Worm (Caenorhabditis elegans) whole organism, young adult: ENCODE measurements around the gene nhr-227.
A peak's percentile ranks its signal among the peaks of the same experiment; 100 is the strongest.

Source experiments
- B0019.2 ChIP-seq: fragments of 200-800 bp; sonication (Bioruptor generic); conservative IDR thresholded peaks from 2 replicates; pipeline ENCODE4 v1.3.6; 2022; ENCODE audit warnings: missing genetic modification reagents, missing genetic modification characterization, missing compliant biosample characterization
- B0035.1 ChIP-seq: sonication (generic microtip); optimal IDR thresholded peaks from 2 replicates; lab custom pipeline; 2016; ENCODE audit warnings: missing genetic modification characterization, mild to moderate bottlenecking, missing compliant biosample characterization, missing genotype, missing genetic modification reagents
- B0261.1 ChIP-seq: sonication (generic microtip); optimal IDR thresholded peaks from 2 replicates; lab custom pipeline; 2016; ENCODE audit warnings: mild to moderate bottlenecking, missing genetic modification characterization, moderate library complexity, missing compliant biosample characterization
- F22D6.2 ChIP-seq: sonication (generic microtip); optimal IDR thresholded peaks from 2 replicates; lab custom pipeline; 2016; ENCODE audit warnings: mild to moderate bottlenecking, missing genetic modification characterization, missing compliant biosample characterization
- F57A8.1 ChIP-seq: fragments of 200-800 bp; sonication (Bioruptor generic); optimal IDR thresholded peaks from 2 replicates; lab custom pipeline; 2018; ENCODE audit warnings: mild to moderate bottlenecking, missing genetic modification characterization, moderate library complexity, missing compliant biosample characterization
- F57C9.4 ChIP-seq: sonication (generic microtip); optimal IDR thresholded peaks from 2 replicates; lab custom pipeline; 2017; ENCODE audit warnings: mild to moderate bottlenecking, missing genetic modification characterization, missing compliant biosample characterization
- K12H6.12 ChIP-seq: fragments of 200-800 bp; sonication (Bioruptor generic); optimal IDR thresholded peaks from 2 replicates; lab custom pipeline; 2018; ENCODE audit warnings: mild to moderate bottlenecking, missing genetic modification characterization, missing compliant biosample characterization
- T07F8.4 ChIP-seq: sonication (generic microtip); optimal IDR thresholded peaks from 2 replicates; lab custom pipeline; 2016; ENCODE audit warnings: mild to moderate bottlenecking, missing genetic modification characterization, moderate library complexity, missing compliant biosample characterization
- Y56A3A.18 ChIP-seq: fragments of 200-800 bp; sonication (Bioruptor generic); IDR thresholded peaks from 2 replicates; pipeline ENCODE4 v1.3.6; 2022; ENCODE audit warnings: missing genetic modification reagents, missing genetic modification characterization, missing compliant biosample characterization
- Y67H2A.10 ChIP-seq: fragments of 200-800 bp; sonication (Bioruptor generic); conservative IDR thresholded peaks from 2 replicates; pipeline ENCODE4 v1.3.6; 2022; ENCODE audit warnings: missing genetic modification reagents, missing genetic modification characterization, missing compliant biosample characterization
- Y79H2A.3 ChIP-seq: fragments of 200-800 bp; sonication (Bioruptor generic); conservative IDR thresholded peaks from 2 replicates; pipeline ENCODE4 v1.3.6; 2022; ENCODE audit warnings: missing genetic modification reagents, missing genetic modification characterization, missing compliant biosample characterization
- Y95B8A.8 ChIP-seq: fragments of 200-800 bp; sonication (Bioruptor generic); IDR thresholded peaks from 2 replicates; pipeline ENCODE4 v1.3.6; 2022; ENCODE audit warnings: missing genetic modification reagents, missing genetic modification characterization, missing compliant biosample characterization
- ZK185.1 ChIP-seq: sonication (generic microtip); optimal IDR thresholded peaks from 2 replicates; lab custom pipeline; 2016; ENCODE audit warnings: mild to moderate bottlenecking, missing genetic modification characterization, missing compliant biosample characterization; ENCODE audit not compliant: poor library complexity, severe bottlenecking
- bed-2 ChIP-seq: fragments of 200-800 bp; sonication (Bioruptor generic); IDR thresholded peaks from 2 replicates; pipeline ENCODE4 v1.3.6; 2022; ENCODE audit warnings: missing genetic modification reagents, missing genetic modification characterization, missing compliant biosample characterization
- cebp-2 ChIP-seq: fragments of 200-800 bp; sonication (Bioruptor generic); IDR thresholded peaks from 2 replicates; pipeline ENCODE4 v1.3.6; 2022; ENCODE audit warnings: missing genetic modification characterization, missing compliant biosample characterization
- ceh-100 ChIP-seq: fragments of 200-800 bp; sonication (Bioruptor generic); IDR thresholded peaks from 2 replicates; pipeline ENCODE4 v1.3.6; 2022; ENCODE audit warnings: missing genetic modification reagents, missing genetic modification characterization, missing compliant biosample characterization
- ceh-58 ChIP-seq: fragments of 200-800 bp; sonication (Bioruptor generic); IDR thresholded peaks from 2 replicates; pipeline ENCODE4 v1.3.6; 2022; ENCODE audit warnings: missing genetic modification characterization, missing compliant biosample characterization
- ceh-79 ChIP-seq: sonication (generic microtip); optimal IDR thresholded peaks from 2 replicates; lab custom pipeline; 2017; ENCODE audit warnings: mild to moderate bottlenecking, missing genetic modification characterization, missing compliant biosample characterization
- dpl-1 ChIP-seq: fragments of 150-350 bp; optimal IDR thresholded peaks from 2 replicates; lab custom pipeline; 2014; ENCODE audit warnings: missing biosample characterization, missing genetic modification reagents, missing genetic modification characterization
- egl-18 ChIP-seq: fragments of 200-800 bp; sonication (Bioruptor generic); IDR thresholded peaks from 2 replicates; pipeline ENCODE4 v1.3.6; 2022; ENCODE audit warnings: missing genetic modification reagents, missing genetic modification characterization, missing compliant biosample characterization
- egrh-3 ChIP-seq: fragments of 200-800 bp; sonication (Bioruptor generic); IDR thresholded peaks from 2 replicates; pipeline ENCODE4 v1.3.6; 2022; ENCODE audit warnings: missing genetic modification reagents, missing genetic modification characterization, missing compliant biosample characterization
- gei-17 ChIP-seq: fragments of 200-800 bp; sonication (Bioruptor generic); optimal IDR thresholded peaks from 2 replicates; lab custom pipeline; 2018; ENCODE audit warnings: mild to moderate bottlenecking, missing genetic modification characterization, missing compliant biosample characterization
- hlh-12 ChIP-seq: sonication (generic microtip); optimal IDR thresholded peaks from 2 replicates; lab custom pipeline; 2016; ENCODE audit warnings: missing genetic modification characterization, missing compliant biosample characterization
- hlh-26 ChIP-seq: fragments of 200-800 bp; sonication (Bioruptor generic); conservative IDR thresholded peaks from 2 replicates; pipeline ENCODE4 v1.3.6; 2022; ENCODE audit warnings: missing genetic modification reagents, missing genetic modification characterization, missing compliant biosample characterization
- hsf-1 ChIP-seq: fragments of 200-800 bp; sonication (Bioruptor generic); IDR thresholded peaks from 2 replicates; pipeline ENCODE4 v1.3.6; 2022; ENCODE audit warnings: missing genetic modification reagents, missing genetic modification characterization, missing compliant biosample characterization
- lag-1 ChIP-seq: fragments of 200-800 bp; sonication (Bioruptor generic); IDR thresholded peaks from 2 replicates; pipeline ENCODE4 v1.3.6; 2022; ENCODE audit warnings: missing genetic modification reagents, missing genetic modification characterization, missing compliant biosample characterization
- let-526 ChIP-seq: fragments of 200-800 bp; sonication (Bioruptor generic); IDR thresholded peaks from 2 replicates; pipeline ENCODE4 v1.3.6; 2022; ENCODE audit warnings: missing genetic modification reagents, missing genetic modification characterization, missing compliant biosample characterization
- let-607 ChIP-seq, 2 experiments: fragments of 200-800 bp in 1 of 2; sonication (Bioruptor generic) in 1 of 2; sonication (generic microtip) in 1 of 2; optimal IDR thresholded peaks; 2 replicates each; lab custom pipeline; 2016 to 2018; ENCODE audit warnings: mild to moderate bottlenecking in 2 of 2, missing compliant biosample characterization in 2 of 2, missing genetic modification characterization in 2 of 2, moderate library complexity in 2 of 2, missing genotype in 1 of 2
- lin-40 ChIP-seq: sonication (generic microtip); optimal IDR thresholded peaks from 2 replicates; lab custom pipeline; 2016; ENCODE audit warnings: missing genetic modification characterization, mild to moderate bottlenecking, missing compliant biosample characterization, missing genotype, missing genetic modification reagents
- madf-10 ChIP-seq: sonication (generic microtip); optimal IDR thresholded peaks from 2 replicates; lab custom pipeline; 2016; ENCODE audit warnings: mild to moderate bottlenecking, missing genetic modification characterization, missing compliant biosample characterization
- madf-8 ChIP-seq: fragments of 200-800 bp; sonication (Bioruptor generic); conservative IDR thresholded peaks from 2 replicates; pipeline ENCODE4 v1.3.6; 2022; ENCODE audit warnings: missing genetic modification reagents, missing genetic modification characterization, missing compliant biosample characterization
- mcd-1 ChIP-seq: fragments of 200-800 bp; sonication (Bioruptor generic); IDR thresholded peaks from 2 replicates; pipeline ENCODE4 v1.3.6; 2022; ENCODE audit warnings: missing genetic modification reagents, missing genetic modification characterization, missing compliant biosample characterization
- mel-28 ChIP-seq: sonication (generic microtip); optimal IDR thresholded peaks from 2 replicates; lab custom pipeline; 2016; ENCODE audit warnings: borderline replicate concordance, mild to moderate bottlenecking, missing genetic modification characterization, missing compliant biosample characterization
- mxl-1 ChIP-seq: sonication (generic microtip); optimal IDR thresholded peaks from 2 replicates; lab custom pipeline; 2016; ENCODE audit warnings: missing genetic modification characterization, missing compliant biosample characterization
- nfya-2 ChIP-seq: fragments of 200-800 bp; sonication (Bioruptor generic); IDR thresholded peaks from 2 replicates; pipeline ENCODE4 v1.3.6; 2022; ENCODE audit warnings: missing genetic modification reagents, missing genetic modification characterization, missing compliant biosample characterization
- nhr-179 ChIP-seq: sonication (generic microtip); optimal IDR thresholded peaks from 2 replicates; lab custom pipeline; 2016; ENCODE audit warnings: mild to moderate bottlenecking, missing genetic modification characterization, missing compliant biosample characterization
- nhr-80 ChIP-seq: sonication (generic microtip); optimal IDR thresholded peaks from 2 replicates; lab custom pipeline; 2016; ENCODE audit warnings: missing genetic modification characterization, missing compliant biosample characterization
- rcor-1 ChIP-seq: fragments of 200-800 bp; sonication (Bioruptor generic); IDR thresholded peaks from 2 replicates; pipeline ENCODE4 v1.3.6; 2022; ENCODE audit warnings: missing genetic modification reagents, missing genetic modification characterization, missing compliant biosample characterization
- sdz-38 ChIP-seq: sonication (generic microtip); optimal IDR thresholded peaks from 2 replicates; lab custom pipeline; 2016; ENCODE audit warnings: missing genotype, missing genetic modification characterization, missing compliant biosample characterization
- snpc-4 ChIP-seq, 5 experiments: fragments of 150-350 bp in 1 of 5; sonication (generic microtip) in 4 of 5; optimal IDR thresholded peaks; 2 replicates each; lab custom pipeline; 2014 to 2018; ENCODE audit warnings: missing genetic modification characterization in 5 of 5, missing biosample characterization in 3 of 5, antibody characterized with exemption in 2 of 5, mild to moderate bottlenecking in 2 of 5, missing compliant biosample characterization in 2 of 5, missing genotype in 2 of 5, moderate library complexity in 2 of 5, missing genetic modification reagents in 1 of 5
- sptf-2 ChIP-seq: fragments of 200-800 bp; sonication (Bioruptor generic); optimal IDR thresholded peaks from 2 replicates; lab custom pipeline; 2018; ENCODE audit warnings: mild to moderate bottlenecking, missing genetic modification characterization, missing compliant biosample characterization
- tbx-9 ChIP-seq: sonication (generic microtip); optimal IDR thresholded peaks from 2 replicates; lab custom pipeline; 2016; ENCODE audit warnings: borderline replicate concordance, missing genetic modification characterization, inconsistent platforms, missing compliant biosample characterization
- tlf-1 ChIP-seq: fragments of 200-800 bp; sonication (Bioruptor generic); optimal IDR thresholded peaks from 2 replicates; lab custom pipeline; 2018; ENCODE audit warnings: mild to moderate bottlenecking, missing genetic modification characterization, missing compliant biosample characterization
- unc-62 ChIP-seq: fragments of 150-350 bp; optimal IDR thresholded peaks from 2 replicates; lab custom pipeline; 2014; ENCODE audit warnings: missing biosample characterization, missing genetic modification reagents, missing genetic modification characterization
- ztf-28 ChIP-seq: fragments of 200-800 bp; sonication (Bioruptor generic); IDR thresholded peaks from 2 replicates; pipeline ENCODE4 v1.3.6; 2022; ENCODE audit warnings: missing genetic modification reagents, missing genetic modification characterization, missing compliant biosample characterization
- ztf-6 ChIP-seq: fragments of 200-800 bp; sonication (Bioruptor generic); IDR thresholded peaks from 2 replicates; pipeline ENCODE4 v1.3.6; 2022; ENCODE audit warnings: missing genetic modification reagents, missing genetic modification characterization, missing compliant biosample characterization

The nhr-227 gene

ce11 chrV:2271750-2272149 lies 13.5 kb upstream of the nhr-227 start, which contains the start of gene Y5H2A.1:
Gene Y5H2A.1 (minus strand): TSS chrV:2271850.
- no peak for TF ChIP-seq K12H6.12 (tag; lab: Kevin White, UChicago)
- no peak for TF ChIP-seq Y95B8A.8 (GFP tag; lab: Robert Waterston, UW)
- TF ChIP-seq madf-10 (tag; lab: Kevin White, UChicago) = no peak
- no peak for TF ChIP-seq Y79H2A.3 (GFP tag; lab: Robert Waterston, UW)
- no peak for TF ChIP-seq ZK185.1 (tag; lab: Kevin White, UChicago)
- TF ChIP-seq Y56A3A.18 = no peak
- TF ChIP-seq sdz-38 = no peak
- no peak for TF ChIP-seq ceh-100 (GFP tag; lab: Robert Waterston, UW)
- TF ChIP-seq hlh-26 (GFP tag; lab: Robert Waterston, UW) = no peak
- no peak for TF ChIP-seq B0019.2 (GFP tag; lab: Robert Waterston, UW)
- TF ChIP-seq lag-1 = no peak
- TF ChIP-seq Y67H2A.10 (GFP tag; lab: Robert Waterston, UW) = no peak
- TF ChIP-seq ceh-79 (tag; lab: Kevin White, UChicago) = no peak
- TF ChIP-seq gei-17 (GFP tag; lab: Kevin White, UChicago) = no peak
- TF ChIP-seq mel-28 (tag; lab: Kevin White, UChicago) = no peak
- TF ChIP-seq mxl-1 (tag; lab: Kevin White, UChicago) = no peak
- TF ChIP-seq F57C9.4 (tag; lab: Kevin White, UChicago) = no peak
- TF ChIP-seq lin-40 (tag; lab: Kevin White, UChicago) = no peak
- no peak for TF ChIP-seq sptf-2

ce11 chrV:2274253-2274892 lies 10.9 kb upstream of the nhr-227 start, which contains the start of the genes Y5H2A.4 and abu-4:
Gene Y5H2A.4 (minus strand): TSS chrV:2274353.
Gene abu-4 (plus strand): TSS chrV:2274842.
- TF ChIP-seq hsf-1 (GFP tag; lab: Robert Waterston, UW) (no peak), ztf-28 (GFP tag; lab: Robert Waterston, UW) (no peak), tbx-9 (tag; lab: Kevin White, UChicago) (no peak), ceh-58 (GFP tag; lab: Robert Waterston, UW) (no peak), let-526 (GFP tag; lab: Robert Waterston, UW) (no peak), rcor-1 (GFP tag; lab: Robert Waterston, UW) (no peak), T07F8.4 (no peak), bed-2 (no peak), hlh-12 (tag; lab: Kevin White, UChicago) (no peak), nfya-2 (no peak), F22D6.2 (no peak), F57A8.1 (GFP tag; lab: Kevin White, UChicago) (no peak), sptf-2 (no peak), egl-18 (GFP tag; lab: Robert Waterston, UW) (no peak), nhr-179 (no peak)

ce11 chrV:2277260-2277659 lies 8.0 kb upstream of the nhr-227 start:
- no peak for TF ChIP-seq dpl-1 (GFP tag; lab: Kevin White, UChicago)
- no peak for TF ChIP-seq cebp-2
- no peak for TF ChIP-seq let-607 (tag; optimal IDR thresholded peaks at IDR 0.05; lab: Kevin White, UChicago)
- TF ChIP-seq unc-62 (GFP tag; lab: Kevin White, UChicago) = no peak
- TF ChIP-seq bed-2 = no peak
- no peak for TF ChIP-seq madf-8 (GFP tag; lab: Robert Waterston, UW)
- no peak for TF ChIP-seq tbx-9 (tag; lab: Kevin White, UChicago)
- TF ChIP-seq B0035.1 (tag; lab: Kevin White, UChicago) = no peak
- no peak for TF ChIP-seq lin-40 (tag; lab: Kevin White, UChicago)
- TF ChIP-seq mcd-1 (GFP tag; lab: Robert Waterston, UW) = 0 out of 2 replicates have a peak, but pooled peaks have one; percentile 29
- no peak for TF ChIP-seq tlf-1 (GFP tag; lab: Kevin White, UChicago)
- no peak for TF ChIP-seq ztf-6
- TF ChIP-seq B0261.1 = no peak
- TF ChIP-seq nhr-80 = no peak
- TF ChIP-seq snpc-4 (GFP tag; optimal IDR thresholded peaks at IDR 0.05; lab: Kevin White, UChicago) = no peak
- TF ChIP-seq snpc-4 (tag; optimal IDR thresholded peaks at IDR 0.05; lab: Kevin White, UChicago) = peak in 1 of 4 experiments; percentile 44
- peak; percentile 22; the same call in 1 of the 2 replicates for TF ChIP-seq egrh-3
